Worm (Caenorhabditis elegans): Measurements from ENCODE around the gene oac-48.

oac-48 gene

DNA sequence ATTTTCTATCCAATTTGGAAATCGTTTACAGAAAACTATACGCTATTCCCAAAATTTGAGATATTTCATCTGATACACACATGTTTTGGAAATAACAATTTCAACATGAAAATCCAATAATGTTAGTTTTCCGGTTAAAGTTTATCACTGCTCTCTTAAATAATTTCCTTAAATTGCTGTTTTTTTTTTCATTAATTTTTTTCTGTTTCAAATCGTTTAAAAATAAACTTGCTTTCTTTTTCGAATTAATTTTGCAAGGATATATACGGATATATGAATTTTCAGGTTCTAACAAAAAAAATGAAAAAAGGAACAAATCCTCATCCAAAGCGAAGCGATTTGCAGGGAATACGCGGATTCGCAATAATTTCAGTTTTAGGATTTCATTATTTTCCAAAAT, at the start of gene oac-48:
oac-48 (plus strand) TSS at position 301 of the 400 bp plus-strand sequence.
- no peak for TF ChIP-seq fos-1 (tag; optimal IDR thresholded peaks at IDR 0.05)

DNA sequence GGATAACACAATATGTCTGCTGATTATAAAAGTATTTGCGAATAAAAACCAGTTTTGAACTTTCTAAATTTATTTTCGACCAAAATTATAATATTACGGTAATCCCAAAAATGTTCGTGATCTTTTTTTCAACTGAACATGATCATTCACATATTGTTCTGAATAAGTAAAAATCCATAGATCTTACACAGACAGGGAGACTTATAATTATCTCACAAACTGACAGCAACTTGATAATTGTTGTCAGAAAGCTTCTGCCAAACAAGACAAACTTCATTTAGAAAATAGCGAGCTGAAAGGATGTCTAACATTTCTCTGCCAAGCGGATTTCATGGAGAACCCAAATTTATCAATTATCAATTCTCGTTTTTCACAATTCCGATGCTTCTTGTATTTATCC, 47.1 kb upstream of the oac-48 start, which contains the start of gene sru-21:
sru-21 (plus strand) TSS at position 301 of the 400 bp plus-strand sequence.
- TF ChIP-seq fkh-2 (tag; optimal IDR thresholded peaks at IDR 0.05) (no peak), unc-62 (GFP tag; optimal IDR thresholded peaks at IDR 0.05) (no peak), pqm-1 (tag; optimal IDR thresholded peaks at IDR 0.05) (no peak), elt-1 (tag; optimal IDR thresholded peaks at IDR 0.05) (no peak)

DNA sequence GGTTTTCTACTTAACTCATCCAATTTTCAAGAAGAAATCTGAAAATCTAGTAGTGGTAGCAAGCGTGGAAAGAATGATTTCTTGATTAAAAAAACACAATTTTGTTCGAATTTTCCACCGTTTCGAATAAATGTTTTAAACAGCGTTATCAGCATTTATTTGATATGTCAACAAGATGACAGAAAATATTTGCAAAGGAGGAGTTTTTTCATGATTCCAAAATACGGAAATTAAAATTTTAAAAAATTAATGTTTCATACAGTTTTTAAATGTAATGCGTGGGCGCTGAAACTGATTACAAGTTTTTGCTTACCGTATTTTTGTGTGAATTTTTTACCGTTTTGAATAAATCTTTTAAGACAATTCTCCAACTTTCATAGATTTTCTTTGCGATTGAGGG, 41.0 kb upstream of the oac-48 start:
- TF ChIP-seq R02D3.7 (tag; optimal IDR thresholded peaks at IDR 0.05) (no peak), pha-4 (tag; optimal IDR thresholded peaks at IDR 0.05) (peak; percentile 22)

DNA sequence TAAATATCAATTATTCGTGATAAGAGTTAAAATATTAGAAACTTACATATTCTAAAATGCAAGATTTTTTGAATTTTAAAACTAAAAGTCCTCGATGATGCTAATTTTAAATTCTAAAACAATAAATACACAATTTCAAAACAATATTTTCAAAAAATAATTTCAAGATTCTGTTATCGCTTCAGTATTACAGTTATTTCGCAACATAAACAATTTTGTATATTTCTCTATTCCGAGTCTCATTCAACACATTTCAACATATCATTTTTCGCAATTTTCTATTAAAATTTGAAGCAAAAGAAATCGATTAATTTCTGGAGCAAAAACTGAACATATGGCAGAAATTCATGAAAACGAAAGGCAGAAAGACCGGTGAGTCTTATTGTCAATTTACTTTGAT, 40.4 kb upstream of the oac-48 start, which contains the start of gene fbxa-98:
fbxa-98 (plus strand) TSS at position 243 of the 400 bp plus-strand sequence.
- TF ChIP-seq nhr-76 (tag; optimal IDR thresholded peaks at IDR 0.05): no peak
- no peak for TF ChIP-seq jun-1 (tag; optimal IDR thresholded peaks at IDR 0.05)

DNA sequence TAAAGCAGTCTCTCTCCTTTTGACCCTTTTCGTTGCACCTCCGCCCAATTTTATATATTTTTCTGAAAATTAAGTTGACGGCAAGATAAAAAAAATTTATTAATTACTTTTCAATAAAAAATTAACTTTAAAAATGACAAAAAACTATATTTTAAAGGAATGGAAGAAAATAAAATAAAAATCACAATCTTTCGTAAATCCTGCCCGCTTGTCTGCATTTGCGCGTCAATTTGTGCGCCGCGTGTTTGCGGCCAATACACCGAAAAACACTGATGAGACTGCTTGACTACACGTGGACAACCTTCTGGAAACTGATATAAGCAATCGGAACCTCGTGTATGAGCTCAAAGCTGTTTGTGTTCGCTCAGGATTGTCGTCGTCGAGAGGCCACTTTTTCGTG, 36.6 kb upstream of the oac-48 start, which contains the start of gene C08F11.7:
C08F11.7 (plus strand) TSS at position 301 of the 400 bp plus-strand sequence.
- no peak for TF ChIP-seq zag-1 (tag; optimal IDR thresholded peaks at IDR 0.05)

DNA sequence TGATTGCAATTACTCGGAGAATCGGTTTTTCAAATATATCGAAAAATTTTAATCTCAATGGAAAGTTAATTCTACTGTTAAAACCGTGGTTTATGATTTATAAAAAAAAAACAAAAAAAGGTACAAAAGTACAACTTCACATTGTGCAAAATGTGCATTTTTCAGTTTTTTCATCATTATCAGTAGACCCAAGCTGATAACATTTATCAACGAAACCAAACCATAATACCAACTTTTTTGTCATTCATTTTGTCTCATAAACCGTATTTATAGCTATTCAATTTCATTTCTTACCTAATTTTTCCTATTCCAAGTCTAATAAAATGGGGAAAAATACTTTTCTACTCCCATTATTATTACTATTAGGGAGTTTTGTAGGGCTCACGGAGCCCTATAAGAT, 34.6 kb upstream of the oac-48 start, which contains the start of gene ugt-22:
ugt-22 (plus strand) TSS at position 234 of the 400 bp plus-strand sequence.
- peak; percentile 86 for TF ChIP-seq elt-2 (tag; optimal IDR thresholded peaks at IDR 0.05)
- TF ChIP-seq lsy-12 (tag; optimal IDR thresholded peaks at IDR 0.05): no peak
- no peak for TF ChIP-seq elt-1 (tag; optimal IDR thresholded peaks at IDR 0.05)
- TF ChIP-seq pqm-1 (tag; optimal IDR thresholded peaks at IDR 0.05): peak; percentile 83
- peak; percentile 22 for TF ChIP-seq skn-1 (tag; optimal IDR thresholded peaks at IDR 0.05)
- TF ChIP-seq lin-15B (tag; optimal IDR thresholded peaks at IDR 0.05): no peak
- no peak for TF ChIP-seq daf-12 (tag; optimal IDR thresholded peaks at IDR 0.05)

DNA sequence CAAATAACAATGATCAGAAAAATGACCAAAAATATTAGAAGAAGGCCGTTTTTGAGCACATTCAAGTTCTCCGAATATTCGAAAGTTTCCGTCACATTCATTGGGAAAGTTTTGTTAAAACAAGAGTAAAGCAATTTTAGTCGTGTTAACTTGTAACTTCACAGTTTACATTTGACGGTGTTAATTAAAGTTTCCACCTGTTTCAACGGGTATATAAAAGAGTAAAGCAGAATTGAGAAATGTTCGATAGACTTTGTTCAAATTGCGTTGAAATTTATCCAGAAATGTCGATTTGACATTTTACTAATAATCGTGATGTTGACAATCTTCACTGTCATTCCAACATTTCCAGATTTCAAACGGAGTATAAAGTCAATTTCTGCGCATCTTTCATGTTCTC, 27.8 kb upstream of the oac-48 start, which contains the start of gene srz-29:
srz-29 (minus strand) TSS at position 101 of the 400 bp plus-strand sequence.
- TF ChIP-seq nhr-12 (tag; optimal IDR thresholded peaks at IDR 0.05) (no peak), nhr-11 (tag; optimal IDR thresholded peaks at IDR 0.05) (no peak), fkh-2 (tag; optimal IDR thresholded peaks at IDR 0.05) (no peak)

DNA sequence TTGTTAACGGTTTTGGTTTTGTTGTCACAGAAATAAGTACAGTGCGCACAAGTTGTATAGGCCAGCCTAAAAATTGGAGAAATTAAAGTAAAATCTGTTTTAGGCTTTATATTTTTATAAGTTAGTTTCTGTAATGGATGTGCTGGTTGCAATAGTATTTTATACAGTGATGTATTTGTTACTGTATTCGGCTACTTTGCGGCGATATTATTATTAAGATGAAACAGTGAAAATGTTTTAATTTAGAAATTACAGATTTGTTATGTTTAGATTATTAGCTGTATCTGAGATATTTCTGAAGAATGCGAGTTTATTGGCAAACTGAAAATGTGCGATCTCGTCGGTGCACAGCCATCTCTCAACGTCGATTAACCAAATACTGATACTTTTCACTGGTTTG, 26.0 kb upstream of the oac-48 start, which contains the start of gene ule-4:
ule-4 (minus strand) TSS at position 101 of the 400 bp plus-strand sequence.
- no peak for TF ChIP-seq pha-4 (tag; optimal IDR thresholded peaks at IDR 0.05)
- no peak for TF ChIP-seq jun-1 (tag; optimal IDR thresholded peaks at IDR 0.05)
- TF ChIP-seq nhr-76 (tag; optimal IDR thresholded peaks at IDR 0.05): no peak

DNA sequence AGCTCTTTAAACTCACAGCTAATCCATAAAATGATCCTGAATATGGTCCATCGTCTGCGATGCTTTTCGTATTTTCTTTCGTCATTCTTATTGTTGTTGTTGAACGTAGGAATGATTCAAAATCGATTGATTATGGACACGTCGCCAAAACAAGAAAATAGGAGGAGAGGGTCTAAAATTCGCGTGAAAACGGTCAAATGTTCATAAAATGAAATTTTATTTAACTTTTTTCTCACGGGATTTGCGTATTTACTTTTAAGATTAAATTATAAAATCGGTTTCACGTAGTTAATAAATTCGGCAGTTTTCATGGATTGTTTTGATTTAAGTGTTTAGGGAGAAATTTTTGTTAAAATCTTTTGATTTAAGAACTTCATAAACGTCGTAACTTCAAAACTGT, 24.5 kb upstream of the oac-48 start, which contains the start of gene C08F11.10:
C08F11.10 (minus strand) TSS at position 101 of the 400 bp plus-strand sequence.
- TF ChIP-seq elt-2 (tag; optimal IDR thresholded peaks at IDR 0.05): no peak
- TF ChIP-seq nfya-1 (tag; optimal IDR thresholded peaks at IDR 0.05; ENCODE audit: insufficient read depth): no peak
- no peak for TF ChIP-seq aly-2 (tag; optimal IDR thresholded peaks at IDR 0.05)
- no peak for TF ChIP-seq egl-27 (tag; optimal IDR thresholded peaks at IDR 0.05)
- no peak for TF ChIP-seq mdl-1 (tag; optimal IDR thresholded peaks at IDR 0.05)
- TF ChIP-seq nhr-77 (tag; optimal IDR thresholded peaks at IDR 0.05): no peak
- no peak for TF ChIP-seq ceh-28 (tag; optimal IDR thresholded peaks at IDR 0.05)
- TF ChIP-seq R02D3.7 (tag; optimal IDR thresholded peaks at IDR 0.05): no peak
- TF ChIP-seq hmg-11 (tag; optimal IDR thresholded peaks at IDR 0.05): no peak
- no peak for TF ChIP-seq lin-15B (tag; optimal IDR thresholded peaks at IDR 0.05)
- no peak for TF ChIP-seq fkh-10 (GFP tag; optimal IDR thresholded peaks at IDR 0.05)
- no peak for TF ChIP-seq lsy-12 (tag; optimal IDR thresholded peaks at IDR 0.05)
- no peak for TF ChIP-seq nhr-76 (tag; optimal IDR thresholded peaks at IDR 0.05)
- TF ChIP-seq unc-62 (GFP tag; optimal IDR thresholded peaks at IDR 0.05): no peak
- TF ChIP-seq nhr-12 (tag; optimal IDR thresholded peaks at IDR 0.05): no peak
- no peak for TF ChIP-seq ceh-16 (tag; optimal IDR thresholded peaks at IDR 0.05)

Measured in whole organism, L3 larva.